Fruit fly (Drosophila melanogaster): ENCODE data around the gene mdy.

mdy gene

DNA sequence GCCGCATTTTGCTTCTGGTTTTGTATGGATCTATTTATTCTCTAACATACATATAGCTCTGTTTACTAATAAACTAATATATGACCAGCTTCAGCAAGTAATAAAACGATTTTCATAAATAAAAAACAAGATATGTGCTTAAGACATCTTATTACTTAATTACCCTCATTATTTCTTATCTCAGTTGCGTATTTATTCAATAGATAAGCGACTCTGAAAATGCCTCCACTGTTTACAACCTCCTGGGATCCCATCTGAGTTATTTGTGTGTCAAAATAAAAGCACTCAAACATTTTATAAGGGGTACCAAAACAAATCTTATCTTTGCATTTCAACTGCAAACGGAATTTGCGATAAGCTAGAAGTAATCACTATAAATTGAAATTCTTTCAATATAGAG, 3.3 kb downstream of the mdy start (continued):
- TF ChIP-seq exex (tag; optimal IDR thresholded peaks at IDR 0.05) (peak; percentile 97), gfzf (GFP tag; optimal IDR thresholded peaks at IDR 0.05) (no peak), CG1233 (GFP tag; optimal IDR thresholded peaks at IDR 0.05) (no peak), org-1 (GFP tag; optimal IDR thresholded peaks at IDR 0.05) (no peak), CG9437 (GFP tag; optimal IDR thresholded peaks at IDR 0.05) (no peak), ems (GFP tag; optimal IDR thresholded peaks at IDR 0.05) (no peak), fu2 (GFP tag; optimal IDR thresholded peaks at IDR 0.05) (no peak), Deaf1 (tag; optimal IDR thresholded peaks at IDR 0.05) (no peak), wek (GFP tag; optimal IDR thresholded peaks at IDR 0.05) (no peak), CG1792 (GFP tag; optimal IDR thresholded peaks at IDR 0.05) (no peak), CG10321 (GFP tag; IDR thresholded peaks at IDR 0.05) (no peak), CG1832 (GFP tag; optimal IDR thresholded peaks at IDR 0.05) (no peak), CG6175 (GFP tag; IDR thresholded peaks at IDR 0.05) (no peak), tll (GFP tag; optimal IDR thresholded peaks at IDR 0.05) (no peak), CG15479 (GFP tag; optimal IDR thresholded peaks at IDR 0.05) (no peak), CG8388 (GFP tag; optimal IDR thresholded peaks at IDR 0.05) (no peak), stwl (tag; optimal IDR thresholded peaks at IDR 0.05) (no peak), her (GFP tag; optimal IDR thresholded peaks at IDR 0.05) (no peak), Hr39 (optimal IDR thresholded peaks at IDR 0.05) (no peak), CG17802 (tag; optimal IDR thresholded peaks at IDR 0.05) (no peak), HmgD (GFP tag; optimal IDR thresholded peaks at IDR 0.05) (no peak), Hand (GFP tag; optimal IDR thresholded peaks at IDR 0.05) (peak; percentile 6), CG11504 (tag; optimal IDR thresholded peaks at IDR 0.05) (no peak), CG18599 (GFP tag; optimal IDR thresholded peaks at IDR 0.05) (peak; percentile 36), ham (GFP tag; IDR thresholded peaks at IDR 0.05) (no peak), p53 (GFP tag; optimal IDR thresholded peaks at IDR 0.05) (no peak), CG34376 (GFP tag; optimal IDR thresholded peaks at IDR 0.05) (peak; percentile 71), Hey (tag; optimal IDR thresholded peaks at IDR 0.05) (peak; percentile 30), Jarid2 (GFP tag; optimal IDR thresholded peaks at IDR 0.05) (no peak), CG6791 (GFP tag; IDR thresholded peaks at IDR 0.05; ENCODE audit: partially characterized antibody) (no peak), CG10979 (tag; optimal IDR thresholded peaks at IDR 0.05) (no peak), corto (GFP tag; optimal IDR thresholded peaks at IDR 0.05) (no peak), gsb (GFP tag; IDR thresholded peaks at IDR 0.05) (no peak), CG9876 (GFP tag; optimal IDR thresholded peaks at IDR 0.05) (no peak), CG4730 (GFP tag; IDR thresholded peaks at IDR 0.05) (no peak), usp (GFP tag; optimal IDR thresholded peaks at IDR 0.05) (no peak), Xbp1 (GFP tag; optimal IDR thresholded peaks at IDR 0.05) (no peak), chif (GFP tag; optimal IDR thresholded peaks at IDR 0.05) (no peak), Dad (GFP tag; optimal IDR thresholded peaks at IDR 0.05) (no peak), CG12219 (GFP tag; optimal IDR thresholded peaks at IDR 0.05) (peak; percentile 31), gem (tag; optimal IDR thresholded peaks at IDR 0.05) (peak; percentile 25), CG6683 (GFP tag; optimal IDR thresholded peaks at IDR 0.05) (no peak), CG6689 (GFP tag; IDR thresholded peaks at IDR 0.05) (no peak), Gug (GFP tag; IDR thresholded peaks at IDR 0.05) (no peak), Dref (GFP tag; IDR thresholded peaks at IDR 0.05) (no peak), slou (GFP tag; optimal IDR thresholded peaks at IDR 0.05) (no peak), CG11723 (GFP tag; optimal IDR thresholded peaks at IDR 0.05) (no peak), CG15269 (tag; optimal IDR thresholded peaks at IDR 0.05) (peak; percentile 48), CG3163 (GFP tag; optimal IDR thresholded peaks at IDR 0.05) (no peak), Med (GFP tag) (peak; percentile 29), CG34422 (GFP tag; IDR thresholded peaks at IDR 0.05) (no peak), Rx (GFP tag; IDR thresholded peaks at IDR 0.05) (no peak)
